Worm (Caenorhabditis elegans) whole organism, early embryonic: ENCODE results near the gene M01H9.10.

Source experiments
- B0310.2 ChIP-seq: sonication (generic microtip); optimal IDR thresholded peaks from 2 replicates; lab custom pipeline; 2016; ENCODE audit warnings: mild to moderate bottlenecking, missing genetic modification characterization, missing compliant biosample characterization
- F13C5.2 ChIP-seq: sonication (generic microtip); optimal IDR thresholded peaks from 2 replicates; lab custom pipeline; 2017; ENCODE audit warnings: mild to moderate bottlenecking, missing genetic modification characterization, inconsistent platforms, missing compliant biosample characterization
- aly-1 ChIP-seq: sonication (generic microtip); optimal IDR thresholded peaks from 2 replicates; lab custom pipeline; 2016; ENCODE audit warnings: missing genetic modification characterization, missing compliant biosample characterization
- ama-1 ChIP-seq: fragments of 150-350 bp; optimal IDR thresholded peaks from 2 replicates; lab custom pipeline; 2014
- ceh-13 ChIP-seq: fragments of 200-800 bp; sonication (Bioruptor generic); optimal IDR thresholded peaks from 2 replicates; lab custom pipeline; 2018; ENCODE audit warnings: mild to moderate bottlenecking, missing genetic modification characterization, missing compliant biosample characterization
- ceh-36 ChIP-seq: sonication (generic microtip); optimal IDR thresholded peaks from 2 replicates; lab custom pipeline; 2016; ENCODE audit warnings: missing genetic modification characterization, inconsistent platforms, missing compliant biosample characterization
- ets-7 ChIP-seq: sonication (generic microtip); optimal IDR thresholded peaks from 2 replicates; lab custom pipeline; 2016; ENCODE audit warnings: missing genotype, missing genetic modification characterization, missing compliant biosample characterization
- flt-1 ChIP-seq: fragments of 200-800 bp; sonication (Bioruptor generic); IDR thresholded peaks from 2 replicates; pipeline ENCODE4 v1.3.6; 2022; ENCODE audit warnings: missing genetic modification characterization, missing compliant biosample characterization
- hmbx-1 ChIP-seq: sonication (generic microtip); optimal IDR thresholded peaks from 2 replicates; lab custom pipeline; 2016; ENCODE audit warnings: mild to moderate bottlenecking, missing genetic modification characterization, missing compliant biosample characterization
- hmg-4 ChIP-seq: fragments of 200-800 bp; sonication (Bioruptor generic); optimal IDR thresholded peaks from 2 replicates; lab custom pipeline; 2018; ENCODE audit warnings: mild to moderate bottlenecking, missing genetic modification characterization, missing compliant biosample characterization
- hnd-1 ChIP-seq: sonication (generic microtip); optimal IDR thresholded peaks from 2 replicates; lab custom pipeline; 2016; ENCODE audit warnings: missing genetic modification characterization, missing compliant biosample characterization
- pes-1 ChIP-seq: fragments of 200-800 bp; sonication (Bioruptor generic); IDR thresholded peaks from 2 replicates; pipeline ENCODE4 v1.3.6; 2022; ENCODE audit warnings: missing genetic modification reagents, missing genetic modification characterization, missing compliant biosample characterization
- scrt-1 ChIP-seq: fragments of 200-800 bp; sonication (Bioruptor generic); IDR thresholded peaks from 2 replicates; pipeline ENCODE4 v1.3.6; 2022; ENCODE audit warnings: missing genetic modification characterization, missing compliant biosample characterization
- sea-1 ChIP-seq: fragments of 200-800 bp; sonication (Bioruptor generic); conservative IDR thresholded peaks from 2 replicates; pipeline ENCODE4 v1.3.6; 2022; ENCODE audit warnings: missing genetic modification characterization, missing compliant biosample characterization
- tbx-11 ChIP-seq: fragments of 200-800 bp; sonication (Bioruptor generic); IDR thresholded peaks from 2 replicates; pipeline ENCODE4 v1.3.6; 2022; ENCODE audit warnings: missing genetic modification characterization, missing compliant biosample characterization
- tbx-37 ChIP-seq: fragments of 200-800 bp; sonication (Bioruptor generic); conservative IDR thresholded peaks from 2 replicates; pipeline ENCODE4 v1.3.6; 2022; ENCODE audit warnings: missing genetic modification reagents, missing genetic modification characterization, missing compliant biosample characterization
- tra-4 ChIP-seq: sonication (generic microtip); optimal IDR thresholded peaks from 2 replicates; lab custom pipeline; 2017; ENCODE audit warnings: missing genetic modification characterization, missing compliant biosample characterization

Gene M01H9.10

DNA sequence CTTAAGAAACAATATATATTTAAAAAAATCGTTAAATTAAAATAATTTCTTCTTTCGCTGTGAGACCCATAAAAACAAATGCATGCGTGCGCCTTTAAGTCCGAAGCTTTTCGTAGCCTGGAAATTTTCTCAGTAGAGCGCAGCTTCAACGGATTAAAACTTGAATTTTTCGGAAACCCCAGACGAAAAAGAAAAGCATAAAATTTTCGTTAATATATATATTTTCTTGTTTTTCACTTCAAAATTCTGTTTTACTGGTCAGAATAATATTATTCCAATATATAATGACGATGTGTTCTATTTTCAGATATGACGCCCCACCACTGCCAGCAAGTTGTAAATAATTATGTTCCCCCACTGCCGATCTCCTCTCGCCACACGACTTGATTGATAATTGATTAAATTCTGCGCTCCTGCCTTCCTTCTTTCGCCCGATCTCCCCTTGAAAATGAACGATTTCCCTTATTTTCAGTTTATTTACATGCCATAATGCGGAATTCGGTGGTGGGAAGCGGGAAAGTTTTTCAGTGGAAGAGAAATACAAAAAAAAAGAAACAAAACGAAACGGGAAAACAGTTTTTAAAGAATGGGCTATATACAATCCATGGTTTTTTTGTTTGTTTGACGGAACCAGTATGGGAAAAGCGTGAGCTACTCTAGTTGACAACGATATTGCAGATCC is 11.7 kb downstream of the M01H9.10 start:
- TF ChIP-seq tbx-37 (GFP tag; lab: Robert Waterston, UW): no peak
- no peak for TF ChIP-seq B0310.2

DNA sequence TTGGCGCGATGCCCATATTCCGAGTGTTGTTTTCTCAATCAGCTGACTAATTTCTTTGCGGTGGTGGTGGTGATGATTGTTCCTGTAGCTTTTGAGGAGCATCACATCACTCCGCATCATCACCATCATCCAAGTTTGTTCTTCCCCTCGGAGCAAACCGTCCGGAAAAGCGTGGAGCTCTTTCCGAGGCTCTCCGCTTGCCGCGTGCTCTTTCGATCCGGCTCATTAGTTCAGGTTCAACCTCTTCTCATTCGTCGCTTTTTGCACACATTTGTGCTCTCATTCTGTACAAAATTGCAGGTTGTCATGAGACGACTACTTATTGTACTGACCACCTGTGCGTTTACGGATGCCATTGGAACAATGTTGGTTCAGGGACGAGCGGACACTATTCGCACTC is 14.7 kb downstream of the M01H9.10 start, which contains the start of gene M01H9.5:
M01H9.5 (plus strand) TSS at position 301 of the 400 bp plus-strand sequence.
- TF ChIP-seq hmg-4 (no peak), ceh-36 (tag; lab: Kevin White, UChicago) (no peak), aly-1 (tag; lab: Kevin White, UChicago) (no peak), F13C5.2 (no peak)

DNA sequence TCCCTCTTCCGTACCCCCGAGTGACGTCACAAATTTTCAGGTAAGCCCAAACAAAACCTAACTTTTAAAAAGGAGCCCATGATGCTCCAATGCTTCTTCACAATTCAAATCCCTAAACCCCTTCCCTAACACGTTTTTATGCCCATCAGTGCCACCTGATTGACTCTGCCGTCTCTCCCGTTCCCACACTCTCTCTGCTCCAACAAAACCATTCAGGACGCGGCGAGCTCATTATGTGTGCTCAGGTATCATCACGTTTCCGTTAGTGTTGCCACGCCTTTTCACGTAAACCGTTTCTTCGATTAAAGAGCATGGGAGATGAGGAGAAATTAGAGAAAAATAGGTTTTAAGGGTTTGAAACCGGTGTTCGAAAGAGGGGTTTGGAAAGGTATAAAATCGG is 16.8 kb downstream of the M01H9.10 start, which contains the start of gene M01H9.2:
M01H9.2 (minus strand) TSS at position 101 of the 400 bp plus-strand sequence.
- no peak for TF ChIP-seq sea-1 (GFP tag; lab: Robert Waterston, UW)
- no peak for TF ChIP-seq hmg-4
- no peak for TF ChIP-seq ceh-36 (tag; lab: Kevin White, UChicago)

DNA sequence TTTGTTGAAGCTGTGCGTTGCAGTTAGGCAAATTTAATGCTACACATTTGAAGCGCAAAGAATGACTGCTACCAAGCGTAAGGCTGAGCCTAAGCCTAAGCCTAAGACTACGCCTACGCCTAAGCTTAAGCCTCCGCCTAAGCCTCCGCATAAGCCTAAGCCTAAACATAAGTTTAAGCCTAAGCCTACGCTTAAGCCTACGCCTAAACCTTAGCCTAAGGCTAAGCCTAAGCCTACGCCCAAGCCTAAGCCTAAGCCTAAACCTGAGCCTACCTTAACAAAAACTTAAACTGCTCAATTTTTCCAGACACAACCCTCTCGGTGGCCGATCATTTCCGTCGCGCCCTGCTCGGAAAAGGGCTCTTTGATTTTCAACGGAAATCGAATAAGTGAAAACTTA is 20.6 kb downstream of the M01H9.10 start:
- no peak for TF ChIP-seq hnd-1
- peak; percentile 51 for TF ChIP-seq ceh-36 (tag; lab: Kevin White, UChicago)

DNA sequence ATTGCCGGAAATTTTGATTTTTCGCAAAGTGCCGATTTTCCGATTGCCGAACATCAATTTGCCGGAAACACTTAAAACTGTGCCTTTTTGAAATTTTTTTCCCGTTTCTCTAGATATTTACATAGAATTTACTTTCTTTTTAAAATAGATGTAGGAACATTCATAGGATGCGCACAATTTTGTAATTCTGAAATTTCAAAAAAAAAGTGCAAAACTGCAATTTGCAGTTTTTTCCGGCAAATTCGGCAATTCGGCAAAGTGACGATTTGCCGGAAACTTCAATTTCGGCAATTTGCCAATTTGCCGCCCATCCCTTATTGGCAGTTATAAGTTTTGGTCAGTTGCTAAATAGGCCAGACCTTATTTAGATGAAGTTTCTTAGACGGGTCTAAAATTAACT is 23.3 kb downstream of the M01H9.10 start:
- TF ChIP-seq tbx-11: no peak
- TF ChIP-seq hmg-4: no peak
- no peak for TF ChIP-seq ets-7 (tag; lab: Kevin White, UChicago)
- no peak for TF ChIP-seq aly-1 (tag; lab: Kevin White, UChicago)
- TF ChIP-seq tbx-37 (GFP tag; lab: Robert Waterston, UW): no peak
- no peak for TF ChIP-seq ama-1 (lab: Kevin White, UChicago)

DNA sequence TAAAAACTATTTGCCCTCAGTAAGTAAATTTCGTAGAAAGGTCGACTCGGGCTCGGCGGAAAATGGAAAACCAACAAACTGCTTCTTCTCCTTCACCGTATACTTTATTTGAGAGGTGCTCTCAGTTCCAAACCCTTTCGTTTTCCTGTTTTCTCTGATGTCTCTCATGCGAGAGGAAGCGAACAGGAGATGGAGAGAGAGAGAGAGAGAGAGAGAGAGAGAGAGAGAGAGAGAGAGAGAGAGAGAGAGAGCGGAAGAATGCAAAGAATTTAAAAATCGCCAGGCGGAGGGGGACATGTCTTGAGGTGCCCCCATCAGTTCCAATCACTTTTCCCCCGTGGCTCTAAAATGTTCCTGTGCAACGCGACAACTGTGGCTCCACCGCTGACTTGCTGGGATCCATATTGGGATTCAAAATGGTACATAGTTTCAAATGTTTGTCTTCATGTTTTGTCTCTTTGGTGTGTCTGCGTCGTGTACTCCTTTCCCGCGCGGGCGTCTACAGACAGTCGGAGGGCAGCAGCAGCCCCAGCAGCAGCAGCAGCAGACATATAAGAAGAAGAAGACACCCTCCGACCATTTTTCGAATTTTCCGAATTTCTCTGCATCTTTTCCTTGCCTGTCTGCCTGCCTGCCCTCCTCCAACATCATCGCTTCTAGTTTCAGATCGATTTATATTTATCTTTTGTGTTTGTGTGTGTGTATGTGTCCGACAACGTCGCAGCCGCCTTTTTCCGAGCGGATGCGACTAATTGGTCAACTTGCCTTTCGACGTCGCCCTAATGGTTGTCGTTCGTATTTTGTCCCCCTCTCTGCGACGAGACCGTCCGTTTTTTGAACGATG is 25.4 kb downstream of the M01H9.10 start, which contains the start of gene R08C7.11:
R08C7.11 (minus strand) TSS at position 608 of the 844 bp plus-strand sequence.
- TF ChIP-seq flt-1 (GFP tag; lab: Robert Waterston, UW) (no peak), hmg-4 (peak; percentile 48), aly-1 (tag; lab: Kevin White, UChicago) (no peak), tbx-11 (no peak)

DNA sequence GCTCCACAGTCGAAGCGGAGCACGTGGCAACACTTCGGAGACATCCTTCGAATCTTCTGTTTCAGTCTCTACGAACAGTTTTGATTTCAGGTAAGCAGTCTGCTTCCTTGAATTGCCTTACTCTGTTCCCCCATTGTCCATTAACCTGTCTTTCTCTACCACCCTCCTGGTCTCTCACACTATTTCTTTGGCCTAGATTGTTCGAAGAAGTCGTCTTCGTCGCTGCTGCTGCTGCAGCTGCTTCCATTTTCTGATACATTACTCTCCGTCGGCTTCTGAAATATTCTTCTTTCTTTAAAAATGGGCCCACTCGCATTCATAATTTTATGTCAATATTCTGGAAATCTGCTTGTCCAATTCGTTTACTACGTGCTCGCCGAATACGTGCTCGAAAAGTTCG is 28.4 kb downstream of the M01H9.10 start, which contains the start of gene R08C7.1:
R08C7.1 (plus strand) TSS at position 301 of the 400 bp plus-strand sequence.
- TF ChIP-seq scrt-1: no peak
- no peak for TF ChIP-seq pes-1 (GFP tag; lab: Robert Waterston, UW)
- no peak for TF ChIP-seq aly-1 (tag; lab: Kevin White, UChicago)
- no peak for TF ChIP-seq B0310.2
- TF ChIP-seq hmbx-1 (tag; lab: Kevin White, UChicago): no peak

DNA sequence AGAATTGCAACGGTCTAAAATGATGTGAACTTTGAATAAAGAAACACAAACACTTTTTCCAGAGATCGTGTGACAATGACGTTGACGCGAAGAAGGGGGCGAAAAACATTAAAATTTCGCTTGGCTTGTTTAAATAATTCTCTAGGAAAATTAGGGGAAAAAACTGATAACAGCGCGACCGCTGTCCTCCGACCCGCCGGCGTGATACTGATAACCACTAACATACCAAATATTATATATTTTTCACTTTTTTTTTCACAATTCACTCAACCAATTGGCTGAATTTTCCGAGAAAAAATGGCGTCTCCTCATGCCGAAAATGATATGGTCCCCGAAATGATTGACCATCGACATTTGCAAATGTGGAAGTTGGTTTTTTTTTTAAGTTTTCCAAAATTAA is 30.1 kb downstream of the M01H9.10 start:
- TF ChIP-seq hmbx-1 (tag; lab: Kevin White, UChicago) (no peak), ets-7 (tag; lab: Kevin White, UChicago) (no peak), scrt-1 (no peak), pes-1 (GFP tag; lab: Robert Waterston, UW) (no peak), flt-1 (GFP tag; lab: Robert Waterston, UW) (no peak)

DNA sequence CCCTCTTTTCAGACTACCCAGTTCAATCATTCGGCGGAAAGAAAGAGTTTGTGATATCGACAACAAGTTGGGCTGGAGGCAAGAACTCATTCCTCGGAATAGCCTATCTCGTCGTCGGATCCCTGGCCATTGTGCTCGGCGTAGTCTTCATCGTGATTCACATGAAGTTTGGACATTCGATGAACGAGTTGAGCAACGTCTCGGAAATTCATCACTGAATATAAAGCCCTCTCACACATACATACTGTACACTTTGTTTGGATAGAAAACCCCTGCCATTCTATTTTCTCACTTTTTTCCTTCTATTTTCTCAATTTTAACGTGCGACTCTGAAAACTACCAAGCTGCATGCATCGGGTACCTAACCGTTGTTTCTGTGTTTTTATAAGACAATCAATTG is 30.5 kb downstream of the M01H9.10 start, which contains the start of gene R08C7.12:
R08C7.12 (plus strand) TSS at position 301 of the 400 bp plus-strand sequence.
- no peak for TF ChIP-seq hnd-1
- TF ChIP-seq F13C5.2: no peak
- no peak for TF ChIP-seq hmbx-1 (tag; lab: Kevin White, UChicago)
- no peak for TF ChIP-seq tbx-11
- no peak for TF ChIP-seq ets-7 (tag; lab: Kevin White, UChicago)
- no peak for TF ChIP-seq sea-1 (GFP tag; lab: Robert Waterston, UW)

DNA sequence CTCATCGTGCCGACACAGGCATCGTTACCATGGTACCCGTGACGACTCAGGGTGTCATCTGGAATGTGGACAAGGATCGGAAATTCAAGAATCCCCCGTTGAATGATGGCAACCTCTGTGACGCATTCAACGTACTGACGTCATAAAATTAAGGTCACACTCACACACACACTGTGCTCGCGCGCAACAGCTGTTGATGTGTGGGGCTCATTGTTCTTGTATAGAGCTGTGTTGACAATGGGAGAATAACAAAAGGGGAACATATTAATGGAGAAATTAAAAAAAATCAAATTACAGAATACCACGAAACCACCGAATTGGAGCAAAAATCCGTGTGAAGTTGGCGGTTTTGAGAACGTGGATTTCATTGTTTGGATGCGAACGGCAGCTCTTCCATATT is 31.6 kb downstream of the M01H9.10 start:
- TF ChIP-seq hmbx-1 (tag; lab: Kevin White, UChicago): no peak
- no peak for TF ChIP-seq hnd-1
- TF ChIP-seq tbx-37 (GFP tag; lab: Robert Waterston, UW): no peak
- TF ChIP-seq flt-1 (GFP tag; lab: Robert Waterston, UW): no peak
- TF ChIP-seq tbx-11: no peak
- no peak for TF ChIP-seq ets-7 (tag; lab: Kevin White, UChicago)
- TF ChIP-seq hmg-4: no peak
- TF ChIP-seq tra-4 (tag; lab: Kevin White, UChicago): no peak
- TF ChIP-seq ama-1 (lab: Kevin White, UChicago): no peak
- TF ChIP-seq B0310.2: no peak
- no peak for TF ChIP-seq scrt-1
- no peak for TF ChIP-seq sea-1 (GFP tag; lab: Robert Waterston, UW)
- TF ChIP-seq ceh-36 (tag; lab: Kevin White, UChicago): no peak
- no peak for TF ChIP-seq pes-1 (GFP tag; lab: Robert Waterston, UW)
- TF ChIP-seq F13C5.2: no peak
- no peak for TF ChIP-seq aly-1 (tag; lab: Kevin White, UChicago)
- TF ChIP-seq ceh-13 (GFP tag; lab: Kevin White, UChicago): no peak
